Worm (Caenorhabditis elegans): ENCODE data around the gene zip-8.

zip-8 gene

ce11 chrIII:6464113-6464571 is 14.6 kb upstream of the zip-8 start (continued):
- TF ChIP-seq egl-27 (tag; optimal IDR thresholded peaks at IDR 0.05) (peak; percentile 43), nhr-23 (tag; optimal IDR thresholded peaks at IDR 0.05) (peak; percentile 75), nhr-11 (tag; optimal IDR thresholded peaks at IDR 0.05) (peak; percentile 44)

- no peak for TF ChIP-seq aly-2 (tag; optimal IDR thresholded peaks at IDR 0.05)
- TF ChIP-seq nhr-28 (tag; optimal IDR thresholded peaks at IDR 0.05) = no peak
- no peak for TF ChIP-seq pqm-1 (tag; optimal IDR thresholded peaks at IDR 0.05)
- TF ChIP-seq ceh-28 (tag; optimal IDR thresholded peaks at IDR 0.05) = no peak
- TF ChIP-seq elt-3 (tag; optimal IDR thresholded peaks at IDR 0.05) = no peak
- TF ChIP-seq mml-1 (tag; optimal IDR thresholded peaks at IDR 0.05) = no peak
- TF ChIP-seq fkh-2 (tag; optimal IDR thresholded peaks at IDR 0.05) = no peak
- TF ChIP-seq daf-12 (tag; optimal IDR thresholded peaks at IDR 0.05) = no peak
- no peak for TF ChIP-seq lin-39 (tag; optimal IDR thresholded peaks at IDR 0.05)
- TF ChIP-seq ama-1 (optimal IDR thresholded peaks at IDR 0.05) = no peak
- TF ChIP-seq nfya-1 (tag; optimal IDR thresholded peaks at IDR 0.05; ENCODE audit: insufficient read depth) = no peak
- no peak for TF ChIP-seq egl-27 (tag; optimal IDR thresholded peaks at IDR 0.05)
- no peak for TF ChIP-seq unc-39 (tag; optimal IDR thresholded peaks at IDR 0.05)
- no peak for TF ChIP-seq fos-1 (tag; optimal IDR thresholded peaks at IDR 0.05)
- TF ChIP-seq R02D3.7 (tag; optimal IDR thresholded peaks at IDR 0.05) = no peak
These were observed 13.8 kb upstream of the zip-8 start, which contains the start of gene nduf-2.2 for ce11 chrIII:6464913-6465312. Gene nduf-2.2, plus strand, starts transcription at chrIII:6465222.

- TF ChIP-seq tbx-2 (tag; optimal IDR thresholded peaks at IDR 0.05) = no peak
- no peak for TF ChIP-seq lsy-12 (tag; optimal IDR thresholded peaks at IDR 0.05)
- TF ChIP-seq lin-15B (tag; optimal IDR thresholded peaks at IDR 0.05) = no peak
- no peak for TF ChIP-seq nfya-1 (tag; optimal IDR thresholded peaks at IDR 0.05; ENCODE audit: insufficient read depth)
- TF ChIP-seq daf-12 (tag; optimal IDR thresholded peaks at IDR 0.05) = no peak
- TF ChIP-seq hmg-11 (tag; optimal IDR thresholded peaks at IDR 0.05) = no peak
- TF ChIP-seq ceh-9 (tag; optimal IDR thresholded peaks at IDR 0.05) = no peak
- no peak for TF ChIP-seq pha-4 (tag; optimal IDR thresholded peaks at IDR 0.05)
- no peak for TF ChIP-seq aly-2 (tag; optimal IDR thresholded peaks at IDR 0.05)
- no peak for TF ChIP-seq ceh-16 (tag; optimal IDR thresholded peaks at IDR 0.05)
- no peak for TF ChIP-seq mdl-1 (tag; optimal IDR thresholded peaks at IDR 0.05)
- TF ChIP-seq ceh-82 (tag; optimal IDR thresholded peaks at IDR 0.05) = no peak
- TF ChIP-seq nhr-67 (tag; optimal IDR thresholded peaks at IDR 0.05) = no peak
- TF ChIP-seq elt-2 (tag; optimal IDR thresholded peaks at IDR 0.05) = no peak
- no peak for TF ChIP-seq nhr-237 (tag; optimal IDR thresholded peaks at IDR 0.05)
- no peak for TF ChIP-seq nhr-12 (tag; optimal IDR thresholded peaks at IDR 0.05)
- no peak for TF ChIP-seq ztf-4 (tag; optimal IDR thresholded peaks at IDR 0.05)
- TF ChIP-seq snpc-4 (tag; optimal IDR thresholded peaks at IDR 0.05) = no peak
- no peak for TF ChIP-seq zag-1 (tag; optimal IDR thresholded peaks at IDR 0.05)
These were observed 11.8 kb upstream of the zip-8 start, which contains the start of gene T26A5.2 for ce11 chrIII:6467005-6467404. Gene T26A5.2, plus strand, starts transcription at chrIII:6467305.

- TF ChIP-seq jun-1 (tag; optimal IDR thresholded peaks at IDR 0.05) (no peak), lsy-12 (tag; optimal IDR thresholded peaks at IDR 0.05) (no peak), nfya-1 (tag; optimal IDR thresholded peaks at IDR 0.05; ENCODE audit: insufficient read depth) (no peak), ztf-11 (tag; optimal IDR thresholded peaks at IDR 0.05) (no peak), fkh-2 (tag; optimal IDR thresholded peaks at IDR 0.05) (no peak), sea-2 (GFP tag; optimal IDR thresholded peaks at IDR 0.05) (no peak), mdl-1 (tag; optimal IDR thresholded peaks at IDR 0.05) (no peak), fos-1 (tag; optimal IDR thresholded peaks at IDR 0.05) (no peak), ceh-28 (tag; optimal IDR thresholded peaks at IDR 0.05) (no peak), skn-1 (tag; optimal IDR thresholded peaks at IDR 0.05) (no peak), egl-27 (tag; optimal IDR thresholded peaks at IDR 0.05) (no peak), ceh-82 (tag; optimal IDR thresholded peaks at IDR 0.05) (no peak), nhr-77 (tag; optimal IDR thresholded peaks at IDR 0.05) (no peak), egl-5 (tag; optimal IDR thresholded peaks at IDR 0.05) (no peak), unc-62 (GFP tag; optimal IDR thresholded peaks at IDR 0.05) (no peak), nhr-25 (tag; optimal IDR thresholded peaks at IDR 0.05) (no peak), lin-39 (tag; optimal IDR thresholded peaks at IDR 0.05) (no peak)
These were observed 7.3 kb upstream of the zip-8 start, which contains the start of gene wht-6 for ce11 chrIII:6471451-6471850. Gene wht-6, plus strand, starts transcription at chrIII:6471751.
